Fruit fly (Drosophila melanogaster) whole organism, embryonic: ENCODE measurements around the gene CG42716.

Experiments used
- ATbp ChIP-seq: fragments of 200-800 bp; sonication (Bioruptor generic); optimal IDR thresholded peaks from 2 replicates; lab custom pipeline; 2017; ENCODE audit warnings: missing biosample characterization, mild to moderate bottlenecking, missing genetic modification characterization, missing genetic modification reagents
- Atf-2 ChIP-seq: fragments of 200-800 bp; sonication (Bioruptor generic); optimal IDR thresholded peaks from 2 replicates; lab custom pipeline; 2016; ENCODE audit warnings: missing biosample characterization, missing genetic modification characterization
- Bdp1 ChIP-seq: fragments of 200-800 bp; sonication (Bioruptor generic); optimal IDR thresholded peaks from 3 replicates; lab custom pipeline; 2016; ENCODE audit warnings: missing biosample characterization, missing genetic modification characterization
- CG12769 ChIP-seq: fragments of 200-800 bp; sonication (Bioruptor generic); optimal IDR thresholded peaks from 2 replicates; lab custom pipeline; 2019; ENCODE audit warnings: missing biosample characterization, mild to moderate bottlenecking, missing genetic modification characterization, moderate library complexity
- CG14441 ChIP-seq: fragments of 200-800 bp; sonication (Bioruptor generic); IDR thresholded peaks from 2 replicates; pipeline ENCODE4 v1.3.6; 2022; ENCODE audit warnings: missing biosample characterization, missing genetic modification characterization
- CG14710 ChIP-seq: fragments of 200-800 bp; sonication (Bioruptor generic); optimal IDR thresholded peaks from 3 replicates; lab custom pipeline; 2019; ENCODE audit warnings: missing biosample characterization, mild to moderate bottlenecking, missing genetic modification characterization, moderate library complexity
- CG16813 ChIP-seq: fragments of 200-800 bp; sonication (Bioruptor generic); IDR thresholded peaks from 3 replicates; pipeline ENCODE4 v1.3.6; 2022; ENCODE audit warnings: missing biosample characterization, missing genetic modification characterization; ENCODE audit not compliant: partially characterized antibody
- CG2116 ChIP-seq: fragments of 200-800 bp; sonication (Bioruptor generic); optimal IDR thresholded peaks from 3 replicates; lab custom pipeline; 2018; ENCODE audit warnings: missing biosample characterization, mild to moderate bottlenecking, missing genetic modification characterization
- CG30020 ChIP-seq: fragments of 200-800 bp; optimal IDR thresholded peaks from 2 replicates; lab custom pipeline; 2019; ENCODE audit warnings: missing biosample characterization, mild to moderate bottlenecking, missing genetic modification characterization, moderate library complexity
- CG31441 ChIP-seq: fragments of 200-800 bp; sonication (Bioruptor generic); IDR thresholded peaks from 2 replicates; pipeline ENCODE4 v1.3.6; 2022; ENCODE audit warnings: missing biosample characterization, missing genetic modification characterization
- CG33213 ChIP-seq: fragments of 200-800 bp; sonication (Bioruptor generic); optimal IDR thresholded peaks from 3 replicates; lab custom pipeline; 2016; ENCODE audit warnings: missing biosample characterization, missing genetic modification characterization
- CG34422 ChIP-seq: fragments of 200-800 bp; sonication (Bioruptor generic); IDR thresholded peaks from 3 replicates; pipeline ENCODE4 v1.3.6; 2022; ENCODE audit warnings: missing biosample characterization, missing genetic modification characterization
- CG3847 ChIP-seq: fragments of 200-800 bp; sonication (Bioruptor generic); IDR thresholded peaks from 2 replicates; pipeline ENCODE4 v1.3.6; 2022; ENCODE audit warnings: missing biosample characterization, missing genetic modification characterization
- CG4328 ChIP-seq: fragments of 200-800 bp; sonication (Bioruptor generic); optimal IDR thresholded peaks from 3 replicates; lab custom pipeline; 2017; ENCODE audit warnings: missing biosample characterization, missing genetic modification reagents, missing genetic modification characterization
- CG4360 ChIP-seq: fragments of 200-800 bp; sonication (Bioruptor generic); IDR thresholded peaks from 2 replicates; pipeline ENCODE4 v1.3.6; 2022; ENCODE audit warnings: missing biosample characterization, missing genetic modification characterization
- CG8359 ChIP-seq: fragments of 200-800 bp; sonication (Bioruptor generic); optimal IDR thresholded peaks from 2 replicates; lab custom pipeline; 2017; ENCODE audit warnings: missing biosample characterization, mild to moderate bottlenecking, missing genetic modification characterization, borderline replicate concordance
- CG9876 ChIP-seq: fragments of 200-800 bp; sonication (Bioruptor generic); optimal IDR thresholded peaks from 2 replicates; lab custom pipeline; 2016; ENCODE audit warnings: missing biosample characterization, missing genetic modification characterization
- CG9932 ChIP-seq: fragments of 200-800 bp; sonication (Bioruptor generic); IDR thresholded peaks from 2 replicates; pipeline ENCODE4 v1.3.6; 2022; ENCODE audit warnings: missing biosample characterization, missing genetic modification characterization
- E2f1 ChIP-seq: fragments of 200-800 bp; sonication (Bioruptor generic); IDR thresholded peaks from 2 replicates; pipeline ENCODE4 v1.3.6; 2022; ENCODE audit warnings: missing biosample characterization, missing genetic modification characterization
- Nf-YB ChIP-seq: fragments of 200-800 bp; sonication (Bioruptor generic); optimal IDR thresholded peaks from 3 replicates; lab custom pipeline; 2019; ENCODE audit warnings: missing biosample characterization, mild to moderate bottlenecking, missing genetic modification characterization, moderate library complexity
- Nf-YC ChIP-seq: fragments of 200-800 bp; optimal IDR thresholded peaks from 3 replicates; lab custom pipeline; 2019; ENCODE audit warnings: missing biosample characterization, mild to moderate bottlenecking, missing genetic modification characterization, moderate library complexity
- Oli ChIP-seq: fragments of 200-800 bp; sonication (Bioruptor generic); optimal IDR thresholded peaks from 2 replicates; lab custom pipeline; 2018; ENCODE audit warnings: missing biosample characterization, mild to moderate bottlenecking, missing genetic modification characterization, moderate library complexity
- Ravus ChIP-seq: fragments of 200-800 bp; sonication (Bioruptor generic); IDR thresholded peaks from 2 replicates; pipeline ENCODE4 v1.3.6; 2022; ENCODE audit warnings: missing biosample characterization, missing genetic modification characterization
- Trl ChIP-seq, 3 experiments: fragments of >200 bp in 2 of 3; fragments of 200-800 bp in 1 of 3; sonication (Bioruptor generic) in 1 of 3; optimal IDR thresholded peaks; 2 replicates in 1 of 3; 3 replicates in 2 of 3; lab custom pipeline; 2016 to 2017; ENCODE audit warnings: missing biosample characterization in 1 of 3, missing genetic modification characterization in 1 of 3
- Vsx1 ChIP-seq: fragments of 200-800 bp; sonication (Bioruptor generic); optimal IDR thresholded peaks from 2 replicates; lab custom pipeline; 2017; ENCODE audit warnings: missing biosample characterization, mild to moderate bottlenecking, missing genetic modification characterization, missing genetic modification reagents
- ac ChIP-seq: fragments of 200-800 bp; sonication (Bioruptor generic); optimal IDR thresholded peaks from 3 replicates; lab custom pipeline; 2017; ENCODE audit warnings: missing biosample characterization, mild to moderate bottlenecking, missing genetic modification characterization
- ara ChIP-seq: fragments of 200-800 bp; sonication (Bioruptor generic); IDR thresholded peaks from 2 replicates; pipeline ENCODE4 v1.3.6; 2022; ENCODE audit warnings: missing biosample characterization, missing genetic modification characterization
- chinmo ChIP-seq: fragments of 200-800 bp; sonication (Bioruptor generic); IDR thresholded peaks from 4 replicates; pipeline ENCODE4 v1.3.6; 2022; ENCODE audit warnings: missing biosample characterization, missing genetic modification characterization; ENCODE audit not compliant: partially characterized antibody
- crol ChIP-seq: fragments of 200-800 bp; sonication (Bioruptor generic); IDR thresholded peaks from 2 replicates; pipeline ENCODE4 v1.3.6; 2022; ENCODE audit warnings: missing biosample characterization, missing genetic modification characterization
- dan ChIP-seq: fragments of 200-800 bp; sonication (Bioruptor generic); IDR thresholded peaks from 2 replicates; pipeline ENCODE4 v1.3.6; 2022; ENCODE audit warnings: missing biosample characterization, missing genetic modification characterization
- dimm ChIP-seq: fragments of 200-800 bp; sonication (Bioruptor generic); IDR thresholded peaks from 2 replicates; pipeline ENCODE4 v1.3.6; 2022; ENCODE audit warnings: missing biosample characterization, missing genetic modification characterization
- dysf ChIP-seq: fragments of 200-800 bp; sonication (Bioruptor generic); IDR thresholded peaks from 3 replicates; pipeline ENCODE4 v1.3.6; 2022; ENCODE audit warnings: missing biosample characterization, missing genetic modification characterization
- eve ChIP-seq, 2 experiments: fragments of >200 bp; optimal IDR thresholded peaks; 2 replicates each; lab custom pipeline; 2017; ENCODE audit warnings: missing biosample characterization in 2 of 2, missing genetic modification characterization in 2 of 2
- eyg ChIP-seq: fragments of 200-800 bp; sonication (Bioruptor generic); optimal IDR thresholded peaks from 3 replicates; lab custom pipeline; 2016; ENCODE audit warnings: missing biosample characterization, missing genetic modification characterization
- fd64A ChIP-seq: fragments of 200-800 bp; sonication (Bioruptor generic); optimal IDR thresholded peaks from 3 replicates; lab custom pipeline; 2018; ENCODE audit warnings: missing biosample characterization, mild to moderate bottlenecking, missing genetic modification characterization
- gcm2 ChIP-seq: fragments of 200-800 bp; sonication (Bioruptor generic); optimal IDR thresholded peaks from 2 replicates; lab custom pipeline; 2016; ENCODE audit warnings: missing biosample characterization, missing genetic modification characterization
- jumu ChIP-seq: fragments of 200-800 bp; sonication (Bioruptor generic); optimal IDR thresholded peaks from 3 replicates; lab custom pipeline; 2016; ENCODE audit warnings: missing biosample characterization, missing genetic modification characterization
- kah ChIP-seq: fragments of 200-800 bp; sonication (Bioruptor generic); optimal IDR thresholded peaks from 2 replicates; lab custom pipeline; 2018; ENCODE audit warnings: missing biosample characterization, mild to moderate bottlenecking, missing genetic modification characterization
- luna ChIP-seq: fragments of 200-800 bp; sonication (Bioruptor generic); optimal IDR thresholded peaks from 2 replicates; lab custom pipeline; 2016; ENCODE audit warnings: missing biosample characterization, missing genetic modification characterization
- otp ChIP-seq: fragments of 200-800 bp; sonication (Bioruptor generic); IDR thresholded peaks from 3 replicates; pipeline ENCODE4, ENCODE4 v1.3.6; 2022; ENCODE audit warnings: missing biosample characterization, missing genetic modification characterization
- pum ChIP-seq: fragments of 200-800 bp; sonication (Bioruptor generic); optimal IDR thresholded peaks from 2 replicates; lab custom pipeline; 2016; ENCODE audit warnings: missing biosample characterization, missing genetic modification characterization
- repo ChIP-seq: fragments of 200-800 bp; sonication (Bioruptor generic); optimal IDR thresholded peaks from 2 replicates; lab custom pipeline; 2016; ENCODE audit warnings: missing biosample characterization, missing genetic modification characterization
- salm ChIP-seq: fragments of 200-800 bp; sonication (Bioruptor generic); optimal IDR thresholded peaks from 2 replicates; lab custom pipeline; 2018; ENCODE audit warnings: missing biosample characterization, mild to moderate bottlenecking, missing genetic modification characterization
- sd ChIP-seq: fragments of 200-800 bp; sonication (Bioruptor generic); optimal IDR thresholded peaks from 3 replicates; lab custom pipeline; 2018; ENCODE audit warnings: missing biosample characterization, mild to moderate bottlenecking, missing genetic modification characterization, moderate library complexity
- sima ChIP-seq: fragments of 200-800 bp; sonication (Bioruptor generic); optimal IDR thresholded peaks from 2 replicates; lab custom pipeline; 2016; ENCODE audit warnings: missing biosample characterization, missing genetic modification characterization
- sqz ChIP-seq: fragments of 200-800 bp; sonication (Bioruptor generic); optimal IDR thresholded peaks from 3 replicates; lab custom pipeline; 2018; ENCODE audit warnings: missing biosample characterization, mild to moderate bottlenecking, missing genetic modification characterization
- stwl ChIP-seq: fragments of 200-800 bp; sonication (Bioruptor generic); optimal IDR thresholded peaks from 3 replicates; lab custom pipeline; 2018; ENCODE audit warnings: missing biosample characterization, mild to moderate bottlenecking, missing genetic modification characterization, moderate library complexity
- toy ChIP-seq: fragments of 200-800 bp; sonication (Bioruptor generic); IDR thresholded peaks from 2 replicates; pipeline ENCODE4 v1.3.6; 2022; ENCODE audit warnings: missing biosample characterization, missing genetic modification characterization
- twi ChIP-seq: fragments of 200-800 bp; optimal IDR thresholded peaks from 2 replicates; lab custom pipeline; 2019; ENCODE audit warnings: missing biosample characterization, mild to moderate bottlenecking, missing genetic modification characterization, moderate library complexity

Gene CG42716

DNA sequence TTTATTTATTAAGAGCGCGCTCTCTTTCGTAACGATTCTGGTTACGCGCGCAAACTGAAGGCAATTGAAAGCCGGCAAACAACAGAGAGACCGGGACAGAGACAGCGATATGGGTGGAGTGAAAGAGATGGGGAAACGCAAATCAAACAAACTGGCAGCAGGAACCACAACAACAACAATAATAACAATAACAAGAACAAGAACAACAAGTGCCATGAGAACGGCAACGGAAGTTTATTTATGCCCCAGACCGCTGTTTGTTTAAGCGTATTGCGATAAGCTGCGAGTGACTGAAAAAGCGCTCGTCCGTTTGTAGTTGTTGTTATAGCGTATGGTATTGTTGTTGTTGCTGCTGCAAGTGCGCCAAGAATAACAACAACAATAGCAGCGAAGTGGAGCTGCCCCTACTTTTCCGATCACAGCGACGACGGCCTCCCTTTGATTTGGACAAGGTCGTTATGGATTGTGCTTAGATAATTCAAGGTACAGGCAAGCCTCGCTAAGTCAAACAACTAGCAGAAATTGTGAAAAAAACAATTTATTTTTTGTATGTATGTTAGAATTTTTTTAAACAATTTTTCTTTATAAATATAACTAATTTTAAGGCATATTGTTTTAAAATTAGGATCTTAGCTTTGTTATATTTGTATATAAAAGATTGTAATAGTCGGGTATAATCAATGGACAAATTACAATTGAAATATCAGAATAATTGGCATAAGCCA lies 7.4 kb upstream of the CG42716 start (continued):
- TF ChIP-seq E2f1 (GFP tag; lab: Robert Waterston, UW) (peak; percentile 64; the same call in 1 of the 2 replicates), Bdp1 (GFP tag; lab: Kevin White, UChicago) (peak; percentile 59), Nf-YC (no peak), CG9876 (GFP tag; lab: Kevin White, UChicago) (peak; percentile 44), ara (GFP tag; lab: Robert Waterston, UW) (peak; percentile 86), CG3847 (GFP tag; lab: Robert Waterston, UW) (no peak), CG16813 (GFP tag; lab: Robert Waterston, UW) (no peak), CG4328 (GFP tag; lab: Kevin White, UChicago) (peak; percentile 74), CG9932 (GFP tag; lab: Robert Waterston, UW) (no peak; the same call in none of the 2 replicates), salm (tag; lab: Kevin White, UChicago) (peak; percentile 55), CG30020 (no peak), eve (GFP tag; optimal IDR thresholded peaks at IDR 0.05; lab: Kevin White, UChicago) (peak in 1 of 2 experiments; percentile 63), eyg (GFP tag; lab: Kevin White, UChicago) (peak; percentile 23), CG14710 (tag; lab: Kevin White, UChicago) (peak; percentile 59), ac (GFP tag; lab: Kevin White, UChicago) (peak; percentile 80), ATbp (GFP tag; lab: Kevin White, UChicago) (peak; percentile 90), CG34422 (GFP tag; lab: Robert Waterston, UW) (peak; percentile 70; the same call in 1 of the 3 replicates), dan (GFP tag; lab: Robert Waterston, UW) (no peak), Oli (tag; lab: Kevin White, UChicago) (no peak), sqz (GFP tag; lab: Kevin White, UChicago) (peak; percentile 80), stwl (tag; lab: Kevin White, UChicago) (no peak), toy (GFP tag; lab: Robert Waterston, UW) (no peak), chinmo (GFP tag; lab: Robert Waterston, UW) (peak; percentile 95), CG4360 (GFP tag; lab: Robert Waterston, UW) (peak; percentile 97), kah (GFP tag; lab: Kevin White, UChicago) (peak; percentile 76), CG31441 (peak; percentile 48), CG8359 (GFP tag; lab: Kevin White, UChicago) (peak; percentile 56), Atf-2 (GFP tag; lab: Kevin White, UChicago) (peak; percentile 42), Trl (optimal IDR thresholded peaks at IDR 0.05; lab: Kevin White, UChicago) (no peak), Trl (GFP tag; optimal IDR thresholded peaks at IDR 0.05; lab: Kevin White, UChicago) (peak; percentile 62), CG14441 (peak; percentile 6; the same call in 1 of the 2 replicates), dimm (GFP tag; lab: Robert Waterston, UW) (no peak), otp (GFP tag; lab: Robert Waterston, UW) (peak; percentile 80; the same call in 1 of the 3 replicates), CG12769 (peak; percentile 70), sd (tag; lab: Kevin White, UChicago) (peak; percentile 41), CG33213 (GFP tag; lab: Kevin White, UChicago) (peak; percentile 70), fd64A (peak; percentile 91), Ravus (GFP tag; lab: Robert Waterston, UW) (no peak), gcm2 (GFP tag; lab: Kevin White, UChicago) (peak; percentile 57), Nf-YB (GFP tag; lab: Kevin White, UChicago) (peak; percentile 43), jumu (GFP tag; lab: Kevin White, UChicago) (peak; percentile 63), Vsx1 (peak; percentile 82), luna (GFP tag; lab: Kevin White, UChicago) (peak; percentile 14), twi (tag; lab: Kevin White, UChicago) (peak; percentile 51), CG2116 (GFP tag; lab: Kevin White, UChicago) (peak; percentile 36), pum (GFP tag; lab: Kevin White, UChicago) (peak; percentile 40), repo (peak; percentile 56), crol (GFP tag; lab: Robert Waterston, UW) (peak; percentile 45; the same call in 1 of the 2 replicates), dysf (GFP tag; lab: Robert Waterston, UW) (peak; percentile 28; the same call in 1 of the 3 replicates), sima (GFP tag; lab: Kevin White, UChicago) (no peak)
